Worm (Caenorhabditis elegans) whole organism, midembryonic: ENCODE results near the gene T21C12.4.

Experiments used
- T22C8.4 ChIP-seq: fragments of 200-800 bp; sonication (Bioruptor generic); IDR thresholded peaks from 2 replicates; pipeline ENCODE4 v1.3.6; 2022; ENCODE audit warnings: missing genetic modification characterization, missing compliant biosample characterization
- ztf-29 ChIP-seq: fragments of 200-800 bp; sonication (Bioruptor generic); IDR thresholded peaks from 2 replicates; pipeline ENCODE4 v1.3.6; 2022; ENCODE audit warnings: missing genetic modification reagents, missing genetic modification characterization, missing compliant biosample characterization

- no peak for TF ChIP-seq ztf-29 (GFP tag; lab: Robert Waterston, UW)
- no peak for TF ChIP-seq T22C8.4 (GFP tag; lab: Robert Waterston, UW)
Observed at ce11 chrIII:10535226-10535625, 22.6 kb downstream of the T21C12.4 start, which contains the start of gene hpd-1.
